Worm (Caenorhabditis elegans) whole organism, L4 larva: ENCODE data around the gene sid-2.

ENCODE experiments used
- F37D6.2 ChIP-seq: sonication (generic microtip); optimal IDR thresholded peaks from 2 replicates; lab custom pipeline; 2016; ENCODE audit warnings: mild to moderate bottlenecking, missing genetic modification characterization, missing compliant biosample characterization
- F44E2.7 ChIP-seq: fragments of 200-800 bp; sonication (Bioruptor generic); IDR thresholded peaks from 2 replicates; pipeline ENCODE4 v2.1.2; 2022; ENCODE audit warnings: missing genetic modification characterization, missing compliant biosample characterization
- R02D3.7 ChIP-seq: fragments of 150-350 bp; sonication (generic microtip); optimal IDR thresholded peaks from 3 replicates; lab custom pipeline; 2014; ENCODE audit warnings: missing biosample characterization, missing genetic modification characterization
- Y105C5A.15 ChIP-seq: fragments of 200-800 bp; sonication (Bioruptor generic); IDR thresholded peaks from 2 replicates; pipeline ENCODE4 v1.3.6; 2022; ENCODE audit warnings: missing genetic modification characterization, missing compliant biosample characterization
- Y75B8A.6 ChIP-seq: fragments of 200-800 bp; sonication (Bioruptor generic); IDR thresholded peaks from 2 replicates; pipeline ENCODE4 v1.3.6; 2022; ENCODE audit warnings: missing genetic modification reagents, missing genetic modification characterization, missing compliant biosample characterization
- aly-2 ChIP-seq: sonication (generic microtip); optimal IDR thresholded peaks from 2 replicates; lab custom pipeline; 2018; ENCODE audit warnings: missing biosample characterization, missing genetic modification characterization
- ama-1 ChIP-seq: fragments of 150-350 bp; optimal IDR thresholded peaks from 2 replicates; lab custom pipeline; 2014; ENCODE audit warnings: inconsistent platforms, mixed read lengths
- ceh-28 ChIP-seq: fragments of 150-350 bp; optimal IDR thresholded peaks from 2 replicates; lab custom pipeline; 2014; ENCODE audit warnings: missing biosample characterization, missing genetic modification reagents, missing genetic modification characterization
- ceh-62 ChIP-seq: sonication (generic microtip); optimal IDR thresholded peaks from 2 replicates; lab custom pipeline; 2017; ENCODE audit warnings: missing biosample characterization, missing genetic modification characterization
- ceh-82 ChIP-seq: sonication (generic microtip); optimal IDR thresholded peaks from 2 replicates; lab custom pipeline; 2017; ENCODE audit warnings: missing biosample characterization, missing genetic modification characterization
- cey-2 ChIP-seq: sonication (generic microtip); optimal IDR thresholded peaks from 3 replicates; lab custom pipeline; 2017; ENCODE audit warnings: missing genetic modification characterization, mild to moderate bottlenecking, missing compliant biosample characterization, antibody characterized with exemption, borderline replicate concordance; ENCODE audit not compliant: insufficient read depth
- daf-8 ChIP-seq: fragments of 200-800 bp; sonication (Bioruptor generic); IDR thresholded peaks from 2 replicates; pipeline ENCODE4 v1.3.6; 2022; ENCODE audit warnings: missing genetic modification characterization, missing compliant biosample characterization
- dmd-9 ChIP-seq: fragments of 200-800 bp; sonication (Bioruptor generic); IDR thresholded peaks from 2 replicates; pipeline ENCODE4 v1.3.6; 2022; ENCODE audit warnings: missing genetic modification reagents, missing genetic modification characterization, missing compliant biosample characterization
- dpl-1 ChIP-seq: fragments of 150-350 bp; optimal IDR thresholded peaks from 2 replicates; lab custom pipeline; 2014; ENCODE audit warnings: missing biosample characterization, missing genetic modification reagents, missing genetic modification characterization
- duxl-1 ChIP-seq: sonication (generic microtip); optimal IDR thresholded peaks from 2 replicates; lab custom pipeline; 2016; ENCODE audit warnings: mild to moderate bottlenecking, missing genetic modification characterization, moderate library complexity, missing compliant biosample characterization; ENCODE audit not compliant: poor library complexity
- egl-27 ChIP-seq: sonication (generic microtip); optimal IDR thresholded peaks from 3 replicates; lab custom pipeline; 2017; ENCODE audit warnings: missing biosample characterization, missing genetic modification reagents, missing genetic modification characterization
- egl-43 ChIP-seq: fragments of 200-800 bp; sonication (Bioruptor generic); IDR thresholded peaks from 2 replicates; pipeline ENCODE4 v1.3.6; 2022; ENCODE audit warnings: missing genetic modification reagents, missing genetic modification characterization, missing compliant biosample characterization
- fkh-10 ChIP-seq: fragments of 150-350 bp; optimal IDR thresholded peaks from 2 replicates; lab custom pipeline; 2014; ENCODE audit warnings: missing biosample characterization, missing genetic modification reagents, missing genetic modification characterization
- fos-1 ChIP-seq: fragments of 150-350 bp; optimal IDR thresholded peaks from 2 replicates; lab custom pipeline; 2014; ENCODE audit warnings: missing biosample characterization, missing genetic modification characterization
- hlh-11 ChIP-seq: fragments of 200-800 bp; sonication (Bioruptor generic); optimal IDR thresholded peaks from 2 replicates; lab custom pipeline; 2018; ENCODE audit warnings: mild to moderate bottlenecking, missing genetic modification characterization, missing compliant biosample characterization
- hmg-1.1 ChIP-seq: fragments of 200-800 bp; sonication (Bioruptor generic); IDR thresholded peaks from 2 replicates; pipeline ENCODE4 v1.3.6; 2022; ENCODE audit warnings: missing genetic modification reagents, missing genetic modification characterization, missing compliant biosample characterization
- lin-13 ChIP-seq: fragments of 150-350 bp; optimal IDR thresholded peaks from 2 replicates; lab custom pipeline; 2014; ENCODE audit warnings: missing biosample characterization, missing genetic modification reagents, missing genetic modification characterization
- lin-15B ChIP-seq: fragments of 150-350 bp; sonication (generic microtip); optimal IDR thresholded peaks from 3 replicates; lab custom pipeline; 2014; ENCODE audit warnings: missing biosample characterization, missing genetic modification characterization
- lin-29 ChIP-seq: fragments of 200-800 bp; sonication (Bioruptor generic); IDR thresholded peaks from 2 replicates; pipeline ENCODE4 v1.3.6; 2022; ENCODE audit warnings: missing genetic modification reagents, missing genetic modification characterization, missing compliant biosample characterization
- lsy-2 ChIP-seq, 2 experiments: fragments of 150-350 bp in 1 of 2; sonication (generic microtip) in 1 of 2; optimal IDR thresholded peaks; 2 replicates each; lab custom pipeline; 2014 to 2017; ENCODE audit warnings: missing biosample characterization in 2 of 2, missing genetic modification characterization in 2 of 2
- mdl-1 ChIP-seq, 2 experiments: fragments of 150-350 bp in 1 of 2; sonication (generic microtip) in 1 of 2; optimal IDR thresholded peaks; 2 replicates each; lab custom pipeline; 2014 to 2017; ENCODE audit warnings: missing biosample characterization in 2 of 2, missing genetic modification characterization in 2 of 2
- mep-1 ChIP-seq: fragments of 150-350 bp; sonication (generic microtip); optimal IDR thresholded peaks from 3 replicates; lab custom pipeline; 2014; ENCODE audit warnings: missing biosample characterization, missing genetic modification characterization
- mes-2 ChIP-seq: sonication (generic microtip); optimal IDR thresholded peaks from 2 replicates; lab custom pipeline; 2016; ENCODE audit warnings: missing genotype, mild to moderate bottlenecking, missing genetic modification characterization, missing compliant biosample characterization; ENCODE audit not compliant: poor library complexity, severe bottlenecking
- mxl-3 ChIP-seq: fragments of 200-800 bp; sonication (Bioruptor generic); optimal IDR thresholded peaks from 2 replicates; lab custom pipeline; 2018; ENCODE audit warnings: mild to moderate bottlenecking, missing genetic modification characterization, missing compliant biosample characterization
- nhr-11 ChIP-seq: fragments of 150-350 bp; optimal IDR thresholded peaks from 2 replicates; lab custom pipeline; 2014; ENCODE audit warnings: missing biosample characterization, missing genetic modification characterization
- nhr-111 ChIP-seq: fragments of 200-800 bp; sonication (Bioruptor generic); optimal IDR thresholded peaks from 2 replicates; lab custom pipeline; 2018; ENCODE audit warnings: mild to moderate bottlenecking, missing genetic modification characterization, missing compliant biosample characterization
- nhr-237 ChIP-seq: sonication (generic microtip); optimal IDR thresholded peaks from 2 replicates; lab custom pipeline; 2017; ENCODE audit warnings: missing biosample characterization, missing genetic modification characterization
- nhr-41 ChIP-seq: fragments of 200-800 bp; sonication (Bioruptor generic); IDR thresholded peaks from 2 replicates; pipeline ENCODE4 v1.3.6; 2022; ENCODE audit warnings: missing genetic modification reagents, missing genetic modification characterization, missing compliant biosample characterization
- nhr-48 ChIP-seq: sonication (generic microtip); optimal IDR thresholded peaks from 2 replicates; lab custom pipeline; 2016; ENCODE audit warnings: mild to moderate bottlenecking, missing genetic modification characterization, missing compliant biosample characterization
- pha-4 ChIP-seq, 2 experiments: fragments of 150-350 bp in 1 of 2; fragments of 200-800 bp in 1 of 2; sonication (Bioruptor generic) in 1 of 2; IDR thresholded peaks in 1 of 2; optimal IDR thresholded peaks in 1 of 2; 2 replicates each; pipeline versions ENCODE4 v1.3.6 to Lab custom; 2014 to 2022; ENCODE audit warnings: missing genetic modification characterization in 2 of 2, missing genetic modification reagents in 2 of 2, missing biosample characterization in 1 of 2, missing compliant biosample characterization in 1 of 2
- pqm-1 ChIP-seq: sonication (generic microtip); optimal IDR thresholded peaks from 2 replicates; lab custom pipeline; 2017; ENCODE audit warnings: missing biosample characterization, missing genetic modification characterization
- saeg-2 ChIP-seq: fragments of 200-800 bp; sonication (Bioruptor generic); IDR thresholded peaks from 2 replicates; pipeline ENCODE4 v1.3.6; 2022; ENCODE audit warnings: missing genetic modification reagents, missing genetic modification characterization, missing compliant biosample characterization
- sdz-12 ChIP-seq: fragments of 200-800 bp; sonication (Bioruptor generic); optimal IDR thresholded peaks from 2 replicates; lab custom pipeline; 2018; ENCODE audit warnings: mild to moderate bottlenecking, missing genetic modification characterization, missing compliant biosample characterization
- set-16 ChIP-seq: fragments of 200-800 bp; sonication (Bioruptor generic); IDR thresholded peaks from 2 replicates; pipeline ENCODE4 v1.3.6; 2022; ENCODE audit warnings: missing genetic modification reagents, missing genetic modification characterization, missing compliant biosample characterization
- spr-3 ChIP-seq: fragments of 200-800 bp; sonication (Bioruptor generic); optimal IDR thresholded peaks from 2 replicates; lab custom pipeline; 2018; ENCODE audit warnings: mild to moderate bottlenecking, missing genetic modification characterization, missing compliant biosample characterization
- tag-97 ChIP-seq: fragments of 200-800 bp; sonication (Bioruptor generic); IDR thresholded peaks from 2 replicates; pipeline ENCODE4 v1.3.6; 2022; ENCODE audit warnings: missing genetic modification characterization, missing compliant biosample characterization
- unc-62 ChIP-seq, 3 experiments: fragments of 150-350 bp in 1 of 3; sonication (generic microtip); optimal IDR thresholded peaks in 2 of 3; peaks in 1 of 3; 1 replicate in 1 of 3; 2 replicates in 2 of 3; lab custom pipeline; 2014 to 2017; ENCODE audit warnings: missing biosample characterization in 3 of 3, missing genetic modification characterization in 3 of 3, missing genetic modification reagents in 3 of 3, missing genotype in 1 of 3
- vab-7 ChIP-seq: fragments of 200-800 bp; sonication (Bioruptor generic); IDR thresholded peaks from 2 replicates; pipeline ENCODE4 v1.3.6; 2022; ENCODE audit warnings: missing genetic modification reagents, missing genetic modification characterization, missing compliant biosample characterization
- zfp-3 ChIP-seq: fragments of 200-800 bp; sonication (Bioruptor generic); conservative IDR thresholded peaks from 2 replicates; pipeline ENCODE4 v1.3.6; 2022; ENCODE audit warnings: missing genetic modification reagents, missing genetic modification characterization, missing compliant biosample characterization
- zip-11 ChIP-seq: fragments of 200-800 bp; sonication (Bioruptor generic); IDR thresholded peaks from 2 replicates; pipeline ENCODE4 v1.3.6; 2022; ENCODE audit warnings: missing genetic modification characterization, missing compliant biosample characterization
- zip-2 ChIP-seq: fragments of 150-350 bp; optimal IDR thresholded peaks from 2 replicates; lab custom pipeline; 2014; ENCODE audit warnings: missing biosample characterization, missing genetic modification characterization
- ztf-7 ChIP-seq: fragments of 150-350 bp; optimal IDR thresholded peaks from 2 replicates; lab custom pipeline; 2014; ENCODE audit warnings: missing biosample characterization, missing genetic modification characterization

The sid-2 gene

DNA sequence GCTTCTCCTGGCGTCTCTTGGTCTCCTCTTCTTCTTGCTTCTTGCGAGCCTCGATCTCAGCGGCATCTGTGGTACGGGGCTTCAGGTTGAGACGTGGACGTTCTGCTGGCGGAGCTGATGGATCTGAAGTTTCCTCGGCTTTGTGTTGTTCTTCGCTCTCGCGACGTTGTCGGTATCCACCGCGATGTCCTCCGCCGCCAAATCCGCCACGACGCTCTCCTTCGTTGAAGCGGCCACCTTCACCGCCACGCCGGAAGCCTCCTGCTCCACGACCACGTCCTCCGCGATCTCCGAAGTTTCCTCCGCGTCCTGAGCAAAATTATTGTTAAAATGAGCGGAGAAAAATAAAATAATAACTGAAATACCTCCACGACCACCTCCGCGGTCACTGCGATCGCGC lies 36.5 kb upstream of the sid-2 start:
- TF ChIP-seq F44E2.7 (GFP tag; lab: Robert Waterston, UW) (no peak), nhr-11 (tag; lab: Kevin White, UChicago) (no peak), mes-2 (tag; lab: Kevin White, UChicago) (no peak), egl-43 (peak; percentile 9; the same call in 1 of the 2 replicates), mep-1 (tag; lab: Kevin White, UChicago) (no peak), daf-8 (GFP tag; lab: Robert Waterston, UW) (no peak), vab-7 (no peak), unc-62 (GFP tag; optimal IDR thresholded peaks at IDR 0.05 in 1 of 2; lab: Kevin White, UChicago) (no peak), unc-62 (tag; optimal IDR thresholded peaks at IDR 0.05; lab: Kevin White, UChicago) (no peak), set-16 (peak; percentile 94)

- no peak for TF ChIP-seq daf-8 (GFP tag; lab: Robert Waterston, UW)
- no peak for TF ChIP-seq aly-2 (tag; lab: Kevin White, UChicago)
- peak; percentile 96 for TF ChIP-seq F44E2.7 (GFP tag; lab: Robert Waterston, UW)
- peak; percentile 97 for TF ChIP-seq spr-3 (GFP tag; lab: Kevin White, UChicago)
- TF ChIP-seq Y105C5A.15 (GFP tag; lab: Robert Waterston, UW) = peak; percentile 66; the same call in 1 of the 2 replicates
- TF ChIP-seq R02D3.7 = peak; percentile 3
- TF ChIP-seq lin-13 (GFP tag; lab: Kevin White, UChicago) = peak; percentile 99
- peak; percentile 55 for TF ChIP-seq cey-2
- peak; percentile 96 for TF ChIP-seq mxl-3 (GFP tag; lab: Kevin White, UChicago)
- TF ChIP-seq pha-4 (GFP tag; IDR thresholded peaks at IDR 0.05; lab: Robert Waterston, UW) = peak; percentile 99
- no peak for TF ChIP-seq pha-4 (tag; optimal IDR thresholded peaks at IDR 0.05; lab: Kevin White, UChicago)
- TF ChIP-seq Y75B8A.6 = peak; percentile 97
- TF ChIP-seq mdl-1 (tag; optimal IDR thresholded peaks at IDR 0.05; lab: Kevin White, UChicago) = peak; percentile 45 to 82
- TF ChIP-seq fkh-10 (GFP tag; lab: Kevin White, UChicago) = peak; percentile 92
- peak; percentile 99 for TF ChIP-seq zfp-3 (GFP tag; lab: Robert Waterston, UW)
- TF ChIP-seq lin-15B = peak; percentile 95
- TF ChIP-seq ceh-62 (tag; lab: Kevin White, UChicago) = peak; percentile 7
- TF ChIP-seq egl-27 = peak; percentile 55
- no peak for TF ChIP-seq pqm-1 (tag; lab: Kevin White, UChicago)
- peak; percentile 83 for TF ChIP-seq zip-2
- TF ChIP-seq lsy-2 (tag; optimal IDR thresholded peaks at IDR 0.05; lab: Kevin White, UChicago) = peak; percentile 90 to 97
- TF ChIP-seq F37D6.2 (tag; lab: Kevin White, UChicago) = peak; percentile 96
- peak; percentile 99 for TF ChIP-seq nhr-11 (tag; lab: Kevin White, UChicago)
- TF ChIP-seq duxl-1 (tag; lab: Kevin White, UChicago) = peak; percentile 96
- TF ChIP-seq lin-29 (GFP tag; lab: Robert Waterston, UW) = peak; percentile 98
- TF ChIP-seq set-16 = peak; percentile 85
- TF ChIP-seq ceh-82 (tag; lab: Kevin White, UChicago) = no peak
- 0 out of 2 replicates have a peak, but pooled peaks have one; percentile 41 for TF ChIP-seq zip-11 (GFP tag; lab: Robert Waterston, UW)
- TF ChIP-seq hmg-1.1 (GFP tag; lab: Robert Waterston, UW) = peak; percentile 99
- TF ChIP-seq ztf-7 = peak; percentile 89
- peak; percentile 81 for TF ChIP-seq nhr-41 (GFP tag; lab: Robert Waterston, UW)
- TF ChIP-seq nhr-48 = peak; percentile 96
- TF ChIP-seq tag-97 (GFP tag; lab: Robert Waterston, UW) = 0 out of 2 replicates have a peak, but pooled peaks have one; percentile 71
- TF ChIP-seq vab-7 = peak; percentile 80
- TF ChIP-seq hlh-11 (tag; lab: Kevin White, UChicago) = peak; percentile 100
- TF ChIP-seq nhr-111 (GFP tag; lab: Kevin White, UChicago) = no peak
- TF ChIP-seq saeg-2 = peak; percentile 97
- TF ChIP-seq dpl-1 (GFP tag; lab: Kevin White, UChicago) = peak; percentile 97
- TF ChIP-seq unc-62 (GFP tag; optimal IDR thresholded peaks at IDR 0.05 in 1 of 2; lab: Kevin White, UChicago) = peak in 1 of 2 experiments; percentile 98
- TF ChIP-seq unc-62 (tag; optimal IDR thresholded peaks at IDR 0.05; lab: Kevin White, UChicago) = no peak
- TF ChIP-seq dmd-9 = peak; percentile 98
- TF ChIP-seq sdz-12 (GFP tag; lab: Kevin White, UChicago) = peak; percentile 12
- TF ChIP-seq nhr-237 = peak; percentile 67
- TF ChIP-seq ceh-28 (tag; lab: Kevin White, UChicago) = peak; percentile 81
- peak; percentile 45 for TF ChIP-seq ama-1
- peak; percentile 91 for TF ChIP-seq fos-1
Measured at ce11 chrIII:13643534-13643933, 35.7 kb upstream of the sid-2 start, which contains the start of the genes drr-2 and set-16. Gene drr-2, minus strand, starts transcription at chrIII:13643570. Gene set-16, plus strand, starts transcription at chrIII:13643916.
